Fruit fly (Drosophila melanogaster) S2 (cell line): ENCODE results near the gene CG11696.

ENCODE experiments used
- CG8478 ChIP-seq: fragments of >200 bp; optimal IDR thresholded peaks from 2 replicates; lab custom pipeline; 2018
- CTCF ChIP-seq, 2 experiments: fragments of >200 bp; optimal IDR thresholded peaks; 2 replicates each; lab custom pipeline; 2018

Gene CG11696

DNA sequence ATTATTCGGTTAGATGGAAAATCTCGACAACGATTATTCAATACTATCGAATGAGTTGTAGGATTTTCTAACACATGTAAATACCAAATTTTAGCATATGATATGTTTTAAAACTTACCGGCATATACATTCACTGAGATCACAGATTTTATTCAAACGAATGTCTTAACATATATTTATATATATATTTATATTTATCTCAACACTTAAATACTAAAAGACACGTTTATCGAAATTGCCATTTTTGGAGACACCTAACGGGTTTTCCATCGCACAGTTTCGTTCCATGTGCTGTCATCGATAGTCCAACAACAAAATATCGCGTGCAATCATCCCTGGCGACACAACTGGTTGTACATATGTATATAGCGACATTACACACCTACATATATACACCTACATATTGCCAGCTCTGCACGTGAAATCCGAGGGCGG lies 38.1 kb downstream of the CG11696 start, which contains the start of the genes CG2247 and CG1703:
CG2247 (minus strand) TSS at position 8 of the 435 bp plus-strand sequence.
CG1703 (plus strand) TSS at position 283 of the 435 bp plus-strand sequence.
- TF ChIP-seq CTCF (optimal IDR thresholded peaks at IDR 0.05; lab: Kevin White, UChicago) (no peak), CG8478 (lab: Kevin White, UChicago) (no peak)

DNA sequence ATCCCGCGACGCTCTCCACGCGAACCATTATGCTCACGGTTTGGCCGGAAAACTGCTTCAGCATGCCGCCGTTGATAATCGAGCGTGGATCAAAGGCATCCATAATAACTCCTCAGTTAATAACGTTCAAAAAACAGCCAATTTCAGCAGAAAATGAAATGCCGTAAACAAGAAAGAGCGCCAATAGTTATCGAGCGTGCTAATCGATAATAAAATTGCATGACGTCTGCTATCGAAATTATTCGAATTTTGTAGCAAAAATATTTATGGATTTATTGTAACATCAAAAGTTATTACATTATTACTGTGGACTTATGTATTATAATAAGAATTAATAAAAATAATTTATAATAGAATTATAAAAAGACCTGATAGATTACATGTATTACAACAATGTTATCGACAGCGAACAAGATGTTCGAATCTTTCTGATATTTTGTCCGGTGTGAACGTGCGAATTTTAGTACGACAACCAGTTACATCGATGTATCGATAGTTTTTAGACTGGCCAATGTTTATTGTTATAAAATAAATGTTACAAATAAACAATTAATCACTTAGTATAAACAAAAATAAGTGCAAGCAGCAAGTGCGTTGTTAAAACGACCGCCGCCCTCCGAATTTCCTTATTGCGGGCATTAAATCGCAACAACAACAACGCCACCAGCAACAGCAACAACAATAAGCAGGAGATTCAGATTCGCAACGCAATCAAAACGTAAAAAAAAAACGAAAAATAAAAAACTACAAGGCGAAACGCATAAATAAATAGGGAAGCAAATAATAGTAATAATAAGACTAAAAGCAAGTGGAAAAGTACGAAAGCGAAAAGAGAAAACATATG lies 42.3 kb downstream of the CG11696 start, which contains the start of the genes RPA3 and Met:
RPA3 (minus strand) TSS at position 189 of the 844 bp plus-strand sequence.
Met (plus strand) TSS at position 473 of the 844 bp plus-strand sequence.
- TF ChIP-seq CTCF (optimal IDR thresholded peaks at IDR 0.05; lab: Kevin White, UChicago) (no peak), CG8478 (lab: Kevin White, UChicago) (no peak)

dm6 chrX:11616496-11616952 lies 43.0 kb downstream of the CG11696 start:
- TF ChIP-seq CTCF (optimal IDR thresholded peaks at IDR 0.05; lab: Kevin White, UChicago) (no peak), CG8478 (lab: Kevin White, UChicago) (no peak)

DNA sequence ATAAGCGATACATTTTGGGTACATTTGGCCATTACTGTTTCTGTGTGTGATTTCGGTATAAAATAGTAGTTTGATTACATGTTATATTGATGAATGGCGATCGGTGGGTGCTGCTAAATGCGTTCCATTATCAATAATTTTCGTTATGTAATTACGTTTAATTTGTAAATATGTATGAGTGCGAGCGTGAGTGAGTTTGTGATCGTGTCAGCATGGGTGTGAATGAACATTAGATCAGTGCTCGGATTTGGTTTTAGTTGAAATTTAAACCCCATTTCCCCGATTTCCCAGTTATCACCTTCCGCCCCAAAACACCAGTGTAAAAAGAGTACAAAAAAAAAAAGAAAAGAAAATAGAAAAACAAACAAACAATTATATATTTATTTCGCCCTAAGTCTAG lies 46.1 kb downstream of the CG11696 start:
- TF ChIP-seq CTCF (optimal IDR thresholded peaks at IDR 0.05; lab: Kevin White, UChicago) (no peak), CG8478 (lab: Kevin White, UChicago) (no peak)

dm6 chrX:11620527-11620926 lies 47.0 kb downstream of the CG11696 start:
- no peak for TF ChIP-seq CG8478 (lab: Kevin White, UChicago)
- no peak for TF ChIP-seq CTCF (optimal IDR thresholded peaks at IDR 0.05; lab: Kevin White, UChicago)

- TF ChIP-seq CTCF (optimal IDR thresholded peaks at IDR 0.05; lab: Kevin White, UChicago) = no peak
Observed at dm6 chrX:11621315-11621865, 47.9 kb downstream of the CG11696 start.

DNA sequence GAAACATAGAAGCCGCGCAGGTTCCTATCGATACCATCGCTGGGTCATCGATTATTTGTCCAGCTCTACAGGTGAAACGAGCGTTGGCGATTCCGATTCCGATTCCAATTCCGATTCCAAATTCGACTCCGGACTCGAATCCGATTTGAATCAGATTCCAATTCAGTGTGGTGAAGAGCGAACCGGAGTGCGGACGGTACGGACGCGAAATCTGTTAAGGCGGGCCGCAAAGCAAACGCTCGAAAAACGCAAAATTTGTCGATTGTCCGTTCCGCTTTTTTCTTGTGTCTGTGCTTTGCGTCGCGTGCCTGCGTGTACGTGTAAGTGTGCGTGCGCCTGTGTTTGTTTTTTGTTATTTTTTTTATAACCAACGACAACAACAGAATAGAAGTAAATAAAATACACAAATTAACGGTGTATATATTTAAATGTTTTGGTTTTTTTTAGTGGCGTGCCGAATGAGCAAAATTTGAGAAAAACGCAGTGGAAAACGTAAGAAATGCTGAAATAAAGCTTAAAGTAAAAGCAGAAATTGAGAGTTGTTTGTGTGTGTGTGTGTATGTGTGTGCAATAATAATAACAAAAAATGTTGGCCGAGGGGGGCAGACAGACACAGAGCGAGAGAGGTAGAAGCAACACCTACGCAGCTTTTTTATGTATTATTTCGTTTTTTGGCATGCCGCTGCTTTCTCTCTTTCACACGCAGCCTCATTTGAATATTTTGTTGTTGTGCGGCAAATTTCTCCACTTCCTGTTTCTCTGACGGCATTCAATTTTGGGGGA lies 48.5 kb downstream of the CG11696 start, which contains the start of gene Ptp10D:
Ptp10D (plus strand) TSS at position 150 of the 783 bp plus-strand sequence.
- TF ChIP-seq CTCF (optimal IDR thresholded peaks at IDR 0.05; lab: Kevin White, UChicago) = no peak
- TF ChIP-seq CG8478 (lab: Kevin White, UChicago) = no peak

DNA sequence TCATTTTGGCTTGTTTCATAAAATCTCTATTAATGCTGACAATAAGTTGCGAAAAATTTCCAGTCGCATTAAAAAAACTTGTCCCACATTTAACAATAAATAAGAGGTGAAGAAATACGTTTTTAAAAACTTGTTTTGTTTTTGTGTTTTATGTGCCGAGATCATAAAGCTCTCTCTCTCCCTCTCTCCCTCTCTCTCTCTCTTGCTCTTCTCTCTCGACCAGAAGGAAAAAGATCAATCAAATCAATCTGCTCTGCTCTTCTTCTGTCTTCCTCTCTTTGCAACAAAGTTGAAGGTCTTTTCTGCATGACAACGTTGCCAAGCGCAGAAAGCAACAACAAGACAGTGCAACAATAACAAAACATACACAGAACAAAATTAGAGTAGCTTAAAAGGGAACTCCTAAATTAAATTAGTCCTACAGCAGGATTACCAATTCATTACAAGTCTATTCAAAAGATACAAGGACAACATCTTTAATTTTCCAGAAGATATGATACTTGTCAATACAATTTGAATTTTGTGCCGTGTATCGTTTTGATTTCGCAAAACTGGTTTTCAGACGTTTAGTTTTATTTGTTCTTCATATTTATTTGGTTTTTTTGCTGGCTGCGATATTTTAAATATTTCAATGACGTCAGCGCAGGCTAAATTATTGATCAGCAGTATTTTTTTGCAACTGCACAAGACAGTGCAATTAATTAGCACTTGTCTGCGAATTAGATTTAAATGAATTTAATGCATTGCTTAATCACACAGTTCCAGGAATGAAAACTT lies 49.3 kb downstream of the CG11696 start:
- TF ChIP-seq CTCF (optimal IDR thresholded peaks at IDR 0.05; lab: Kevin White, UChicago) = no peak
- TF ChIP-seq CG8478 (lab: Kevin White, UChicago) = no peak
